Worm (Caenorhabditis elegans) whole organism, L1 larva: ENCODE results near the gene nhr-241.

Source experiments
- Y116A8C.19 ChIP-seq: sonication (generic microtip); optimal IDR thresholded peaks from 2 replicates; lab custom pipeline; 2016; ENCODE audit warnings: missing compliant biosample characterization, missing genetic modification characterization, borderline replicate concordance
- ceh-8 ChIP-seq: fragments of 200-800 bp; sonication (Bioruptor generic); optimal IDR thresholded peaks from 2 replicates; lab custom pipeline; 2018; ENCODE audit warnings: mild to moderate bottlenecking, missing genetic modification characterization, moderate library complexity, missing compliant biosample characterization
- dpl-1 ChIP-seq, 3 experiments: fragments of 150-350 bp in 2 of 3; sonication (generic microtip) in 1 of 3; optimal IDR thresholded peaks; 2 replicates each; lab custom pipeline; 2014 to 2017; ENCODE audit warnings: missing biosample characterization in 3 of 3, missing genetic modification characterization in 3 of 3, missing genetic modification reagents in 3 of 3
- dsc-1 ChIP-seq: sonication (generic microtip); optimal IDR thresholded peaks from 2 replicates; lab custom pipeline; 2016; ENCODE audit warnings: mild to moderate bottlenecking, missing genetic modification characterization, missing compliant biosample characterization
- efl-1 ChIP-seq, 4 experiments: fragments of 150-350 bp; optimal IDR thresholded peaks in 3 of 4; peaks in 1 of 4; 1 replicate in 1 of 4; 2 replicates in 3 of 4; lab custom pipeline; 2014; ENCODE audit warnings: missing biosample characterization in 2 of 4, missing genetic modification characterization in 2 of 4, missing genetic modification reagents in 2 of 4
- egl-13 ChIP-seq: sonication (generic microtip); optimal IDR thresholded peaks from 2 replicates; lab custom pipeline; 2016; ENCODE audit warnings: missing genotype, missing genetic modification reagents, missing genetic modification characterization, missing compliant biosample characterization
- elt-2 ChIP-seq: sonication (generic microtip); optimal IDR thresholded peaks from 2 replicates; lab custom pipeline; 2016; ENCODE audit warnings: missing genetic modification characterization, mild to moderate bottlenecking, inconsistent platforms, missing compliant biosample characterization, missing genetic modification reagents
- ets-5 ChIP-seq: fragments of 200-800 bp; sonication (Bioruptor generic); IDR thresholded peaks from 2 replicates; pipeline ENCODE4 v1.3.6; 2022; ENCODE audit warnings: missing genetic modification characterization, missing compliant biosample characterization
- fkh-10 ChIP-seq: sonication (generic microtip); optimal IDR thresholded peaks from 2 replicates; lab custom pipeline; 2017; ENCODE audit warnings: missing biosample characterization, missing genetic modification reagents, missing genetic modification characterization
- grh-1 ChIP-seq: fragments of 200-800 bp; sonication (Bioruptor generic); IDR thresholded peaks from 2 replicates; pipeline ENCODE4 v1.3.6; 2022; ENCODE audit warnings: missing genetic modification reagents, missing genetic modification characterization, missing compliant biosample characterization
- lin-15B ChIP-seq: fragments of 150-350 bp; sonication (generic microtip); optimal IDR thresholded peaks from 3 replicates; lab custom pipeline; 2014; ENCODE audit warnings: missing biosample characterization, missing genetic modification characterization
- lin-35 ChIP-seq, 2 experiments: fragments of 150-350 bp; optimal IDR thresholded peaks; 2 replicates each; lab custom pipeline; 2014; ENCODE audit warnings: missing biosample characterization in 2 of 2, missing genetic modification characterization in 2 of 2, missing genetic modification reagents in 2 of 2
- lin-39 ChIP-seq: fragments of 150-350 bp; optimal IDR thresholded peaks from 2 replicates; lab custom pipeline; 2014; ENCODE audit warnings: missing biosample characterization, missing genetic modification reagents, missing genetic modification characterization
- mab-9 ChIP-seq: fragments of 200-800 bp; sonication (Bioruptor generic); IDR thresholded peaks from 2 replicates; pipeline ENCODE4 v1.3.6; 2022; ENCODE audit warnings: missing genetic modification reagents, missing genetic modification characterization, missing compliant biosample characterization
- mef-2 ChIP-seq: fragments of 150-350 bp; optimal IDR thresholded peaks from 2 replicates; lab custom pipeline; 2014; ENCODE audit warnings: missing biosample characterization, missing genetic modification characterization
- nhr-12 ChIP-seq: sonication (generic microtip); optimal IDR thresholded peaks from 2 replicates; lab custom pipeline; 2017; ENCODE audit warnings: missing biosample characterization, missing genetic modification characterization
- nhr-19 ChIP-seq: fragments of 200-800 bp; sonication (Bioruptor generic); conservative IDR thresholded peaks from 2 replicates; pipeline ENCODE4 v1.3.6; 2022; ENCODE audit warnings: missing genetic modification characterization, missing compliant biosample characterization
- nhr-20 ChIP-seq: sonication (generic microtip); optimal IDR thresholded peaks from 2 replicates; lab custom pipeline; 2016; ENCODE audit warnings: mild to moderate bottlenecking, missing genetic modification characterization, missing compliant biosample characterization
- nhr-237 ChIP-seq: fragments of 150-350 bp; optimal IDR thresholded peaks from 2 replicates; lab custom pipeline; 2014; ENCODE audit warnings: missing biosample characterization, missing genetic modification characterization
- nhr-90 ChIP-seq: sonication (generic microtip); optimal IDR thresholded peaks from 2 replicates; lab custom pipeline; 2016; ENCODE audit warnings: mild to moderate bottlenecking, missing genetic modification characterization, missing compliant biosample characterization; ENCODE audit not compliant: poor library complexity
- pqm-1 ChIP-seq: sonication (generic microtip); optimal IDR thresholded peaks from 3 replicates; lab custom pipeline; 2017; ENCODE audit warnings: missing biosample characterization, missing genetic modification characterization
- snu-23 ChIP-seq: sonication (generic microtip); optimal IDR thresholded peaks from 2 replicates; lab custom pipeline; 2016; ENCODE audit warnings: missing genetic modification characterization, missing compliant biosample characterization
- sup-37 ChIP-seq: fragments of 200-800 bp; sonication (Bioruptor generic); optimal IDR thresholded peaks from 2 replicates; lab custom pipeline; 2018; ENCODE audit warnings: mild to moderate bottlenecking, missing genetic modification characterization, missing compliant biosample characterization
- unc-130 ChIP-seq: fragments of 150-350 bp; optimal IDR thresholded peaks from 2 replicates; lab custom pipeline; 2017; ENCODE audit warnings: missing biosample characterization, missing genetic modification characterization, inconsistent platforms
- xbp-1 ChIP-seq: sonication (generic microtip); optimal IDR thresholded peaks from 2 replicates; lab custom pipeline; 2016; ENCODE audit warnings: missing genetic modification characterization, missing compliant biosample characterization
- zip-4 ChIP-seq: fragments of 200-800 bp; sonication (Bioruptor generic); optimal IDR thresholded peaks from 2 replicates; lab custom pipeline; 2018; ENCODE audit warnings: mild to moderate bottlenecking, missing genetic modification characterization, moderate library complexity, missing compliant biosample characterization
- ztf-11 ChIP-seq, 2 experiments: sonication (generic microtip); optimal IDR thresholded peaks; 2 replicates each; lab custom pipeline; 2016 to 2017; ENCODE audit warnings: missing genetic modification characterization in 2 of 2, missing biosample characterization in 1 of 2, missing compliant biosample characterization in 1 of 2
- ztf-4 ChIP-seq: fragments of 150-350 bp; optimal IDR thresholded peaks from 2 replicates; lab custom pipeline; 2014; ENCODE audit warnings: missing biosample characterization, missing genetic modification characterization

The nhr-241 gene

DNA sequence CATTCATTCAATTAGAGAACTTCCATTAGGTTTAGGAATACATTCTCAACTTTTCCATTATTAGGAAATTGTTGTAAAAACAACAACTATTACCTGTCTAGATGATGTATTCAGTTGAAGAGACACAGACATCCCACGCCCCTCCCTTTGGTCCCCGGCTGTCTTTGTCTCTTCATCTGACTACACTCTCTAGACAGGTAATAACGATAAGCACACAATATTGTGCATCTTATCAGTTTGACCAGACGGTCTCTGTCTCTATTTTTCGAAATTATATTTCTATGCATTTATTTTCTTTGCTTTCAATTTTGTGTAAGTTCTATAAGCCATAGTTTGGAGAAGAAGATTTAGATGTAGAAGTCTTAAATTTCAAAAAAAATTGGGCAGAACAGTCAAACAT is 2.1 kb downstream of the nhr-241 start, which contains the start of gene Y69H2.9:
Y69H2.9 (plus strand) TSS at position 233 of the 400 bp plus-strand sequence.
- peak; percentile 81 for TF ChIP-seq elt-2 (tag; lab: Kevin White, UChicago)
- peak; percentile 4 for TF ChIP-seq pqm-1
- no peak for TF ChIP-seq ets-5
- TF ChIP-seq lin-35 (GFP tag; optimal IDR thresholded peaks at IDR 0.05; lab: Kevin White, UChicago), result peak in 1 of 2 experiments; percentile 6
- TF ChIP-seq, all 84 proteins: peak for 3

DNA sequence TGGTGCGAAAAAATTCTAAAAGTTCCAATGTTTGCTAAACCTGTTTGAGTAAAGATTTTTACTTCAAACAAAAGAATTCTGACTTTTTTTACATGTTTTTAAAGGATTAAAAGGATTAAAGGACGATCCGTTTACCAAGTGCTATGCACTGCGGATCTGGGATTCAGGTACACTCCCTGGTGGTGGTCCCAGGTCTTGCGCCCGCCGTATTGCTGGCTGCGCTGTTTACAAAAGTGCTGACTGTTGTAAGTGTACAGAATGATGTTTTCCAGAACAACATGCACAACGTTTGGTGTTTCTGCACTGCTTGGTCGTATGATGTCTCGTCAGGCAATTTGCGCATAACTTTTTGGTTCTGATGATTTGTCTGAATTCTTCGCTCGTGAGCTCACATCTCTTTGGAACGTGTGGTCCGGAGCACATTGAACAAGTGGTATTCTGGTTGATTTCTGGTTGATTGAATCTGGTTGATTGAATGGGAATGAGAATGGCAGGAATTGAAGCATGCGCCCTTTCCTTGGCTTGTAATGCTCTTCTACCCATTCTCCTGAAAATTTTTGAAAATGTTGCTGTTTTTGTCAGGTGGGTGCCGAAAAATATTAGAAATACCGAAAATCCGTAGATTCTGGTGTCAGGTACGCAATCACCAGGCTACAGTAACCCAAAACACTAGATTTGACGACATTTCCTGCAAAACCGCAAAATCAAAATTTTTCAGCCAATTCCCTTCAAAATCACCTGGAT is 6.2 kb downstream of the nhr-241 start:
- TF ChIP-seq fkh-10 (GFP tag; lab: Kevin White, UChicago) (no peak), nhr-19 (GFP tag; lab: Robert Waterston, UW) (0 out of 2 replicates have a peak, but pooled peaks have one; percentile 2), mab-9 (GFP tag; lab: Robert Waterston, UW) (no peak), dpl-1 (GFP tag; optimal IDR thresholded peaks at IDR 0.05; lab: Kevin White, UChicago) (no peak), ets-5 (0 out of 2 replicates have a peak, but pooled peaks have one; percentile 44), lin-39 (tag; lab: Kevin White, UChicago) (no peak)

DNA sequence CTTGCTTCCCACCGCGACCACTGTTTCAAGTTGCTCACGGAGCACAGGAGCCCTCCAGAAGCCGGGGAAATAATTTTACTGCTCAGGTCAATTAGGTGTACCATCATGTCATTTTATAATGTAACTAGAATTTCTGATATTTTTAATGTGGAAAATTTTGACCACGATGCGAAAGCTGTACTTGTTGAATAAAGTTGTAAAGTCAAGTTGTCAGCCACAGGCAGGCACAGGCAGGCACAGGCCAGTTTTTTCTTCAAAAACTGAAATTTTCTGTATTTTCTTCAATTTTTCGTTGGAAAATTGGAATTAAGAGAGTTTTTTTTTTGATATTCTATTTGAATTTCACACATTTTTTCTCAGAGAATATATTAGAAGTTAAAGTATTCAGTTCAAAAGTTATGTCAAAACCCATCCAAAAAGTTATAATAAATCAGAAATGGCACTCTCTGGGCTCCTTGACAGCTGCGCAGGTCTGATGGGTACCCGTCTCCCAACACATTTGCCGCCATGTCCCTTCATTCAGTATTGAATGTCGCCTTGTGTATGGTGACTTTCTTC is 6.9 kb downstream of the nhr-241 start, which contains the start of gene Y17D7C.1:
Y17D7C.1 (plus strand) TSS at position 508 of the 558 bp plus-strand sequence.
- no peak for TF ChIP-seq efl-1 (optimal IDR thresholded peaks at IDR 0.05; lab: Kevin White, UChicago)
- peak in 1 of 2 experiments; percentile 86 for TF ChIP-seq efl-1 (GFP tag; optimal IDR thresholded peaks at IDR 0.05 in 1 of 2; lab: Kevin White, UChicago)
- TF ChIP-seq dpl-1 (GFP tag; optimal IDR thresholded peaks at IDR 0.05; lab: Kevin White, UChicago), result no peak

DNA sequence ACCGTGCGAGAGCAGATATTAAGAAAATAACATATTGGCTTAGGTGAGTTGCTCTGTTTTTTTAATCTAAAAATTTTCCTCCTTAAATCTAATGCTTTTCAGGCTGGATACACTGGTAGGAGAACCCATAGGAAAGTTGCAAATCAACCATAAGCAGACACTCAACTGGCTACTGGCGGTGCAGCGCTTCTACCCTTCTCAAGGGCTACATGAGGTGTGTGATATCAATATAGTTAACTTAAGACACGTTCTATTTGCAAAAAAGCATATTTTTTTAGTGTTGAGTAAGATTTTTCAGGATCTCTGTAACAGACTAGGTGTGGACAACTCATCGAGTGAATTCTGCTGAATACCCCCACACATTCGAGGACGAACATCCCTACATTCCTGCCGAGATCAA is 8.8 kb downstream of the nhr-241 start:
- TF ChIP-seq ets-5 (0 out of 2 replicates have a peak, but pooled peaks have one; percentile 78), grh-1 (GFP tag; lab: Robert Waterston, UW) (peak; percentile 43; the same call in 1 of the 2 replicates), ztf-4 (tag; lab: Kevin White, UChicago) (no peak), egl-13 (tag; lab: Kevin White, UChicago) (no peak)

DNA sequence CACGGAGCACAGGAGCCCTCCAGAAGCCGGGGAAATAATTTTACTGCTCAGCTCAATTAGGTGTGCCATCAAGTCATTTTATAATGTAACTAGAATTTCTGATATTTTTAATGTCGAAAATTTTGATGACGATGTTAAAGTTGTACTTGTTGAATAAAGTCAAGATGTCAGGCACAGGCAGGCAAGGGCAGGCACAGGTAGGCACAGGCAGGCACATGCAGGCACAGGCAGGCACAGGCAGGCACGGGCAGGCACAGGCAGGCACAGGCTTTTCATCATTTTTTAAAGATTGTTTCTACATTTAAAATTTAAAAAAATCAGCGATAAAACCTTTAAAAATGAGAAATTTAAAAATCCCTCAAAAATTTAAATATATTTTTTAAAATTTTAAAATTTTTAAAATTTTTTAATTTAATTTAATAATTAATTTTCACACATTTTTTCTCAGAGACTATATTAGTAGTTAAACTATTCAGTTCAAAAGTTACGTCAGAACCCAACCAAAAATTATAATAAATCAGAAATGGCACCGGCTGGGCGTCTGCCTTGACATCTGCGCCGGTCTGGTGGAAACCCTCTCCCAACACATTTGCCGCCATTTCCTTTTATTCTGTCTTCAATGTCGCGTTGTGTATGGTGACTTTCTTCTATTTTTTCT is 10.1 kb downstream of the nhr-241 start, which contains the start of gene Y17D7C.6:
Y17D7C.6 (plus strand) TSS at position 608 of the 658 bp plus-strand sequence.
- no peak for TF ChIP-seq mef-2 (tag; lab: Kevin White, UChicago)
- TF ChIP-seq nhr-90 (tag; lab: Kevin White, UChicago), result no peak
- no peak for TF ChIP-seq zip-4
- TF ChIP-seq nhr-237 (tag; lab: Kevin White, UChicago), result no peak
- TF ChIP-seq xbp-1 (tag; lab: Kevin White, UChicago), result no peak
- TF ChIP-seq lin-15B (tag; lab: Kevin White, UChicago), result no peak
- TF ChIP-seq ztf-11 (tag; optimal IDR thresholded peaks at IDR 0.05; lab: Kevin White, UChicago), result no peak
- TF ChIP-seq grh-1 (GFP tag; lab: Robert Waterston, UW), result no peak
- no peak for TF ChIP-seq sup-37 (GFP tag; lab: Kevin White, UChicago)
- TF ChIP-seq efl-1 (optimal IDR thresholded peaks at IDR 0.05; lab: Kevin White, UChicago), result no peak
- TF ChIP-seq efl-1 (GFP tag; optimal IDR thresholded peaks at IDR 0.05 in 1 of 2; lab: Kevin White, UChicago), result no peak
- TF ChIP-seq mab-9 (GFP tag; lab: Robert Waterston, UW), result no peak
- no peak for TF ChIP-seq ceh-8
- no peak for TF ChIP-seq ets-5
- TF ChIP-seq nhr-12 (tag; lab: Kevin White, UChicago), result no peak
- TF ChIP-seq dsc-1, result no peak
- no peak for TF ChIP-seq nhr-20 (tag; lab: Kevin White, UChicago)
- TF ChIP-seq snu-23 (GFP tag; lab: Kevin White, UChicago), result no peak
- TF ChIP-seq Y116A8C.19 (tag; lab: Kevin White, UChicago), result no peak
- TF ChIP-seq unc-130, result no peak
